Worm (Caenorhabditis elegans): ENCODE results near the gene F44B9.2.

The F44B9.2 gene

DNA sequence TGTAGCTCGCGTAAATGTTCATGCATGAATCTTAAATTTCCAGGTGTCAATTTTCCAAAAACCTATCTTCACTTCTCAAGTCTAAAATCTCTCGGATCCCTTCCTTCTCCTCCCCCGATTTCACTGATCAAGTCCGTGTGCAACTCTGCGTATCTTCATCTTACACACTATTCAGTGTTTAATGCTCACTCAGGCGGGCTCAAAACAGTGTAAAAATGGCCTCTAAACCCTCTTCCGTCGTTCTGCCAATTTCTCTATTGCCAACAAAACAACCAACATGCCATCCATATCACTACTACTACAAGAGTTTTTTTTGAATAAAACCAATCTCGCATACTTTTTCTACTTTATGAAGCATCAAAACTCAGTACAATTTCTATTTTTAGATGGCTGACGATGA, at the start of gene F44B9.2:
TSS of gene F44B9.2 (plus strand) at position 387 of the 400 bp plus-strand sequence.
- TF ChIP-seq him-1 (tag; optimal IDR thresholded peaks at IDR 0.05) = no peak
- no peak for TF ChIP-seq W03F9.2 (tag; optimal IDR thresholded peaks at IDR 0.05)
- TF ChIP-seq dao-5 (tag; optimal IDR thresholded peaks at IDR 0.05) = no peak

DNA sequence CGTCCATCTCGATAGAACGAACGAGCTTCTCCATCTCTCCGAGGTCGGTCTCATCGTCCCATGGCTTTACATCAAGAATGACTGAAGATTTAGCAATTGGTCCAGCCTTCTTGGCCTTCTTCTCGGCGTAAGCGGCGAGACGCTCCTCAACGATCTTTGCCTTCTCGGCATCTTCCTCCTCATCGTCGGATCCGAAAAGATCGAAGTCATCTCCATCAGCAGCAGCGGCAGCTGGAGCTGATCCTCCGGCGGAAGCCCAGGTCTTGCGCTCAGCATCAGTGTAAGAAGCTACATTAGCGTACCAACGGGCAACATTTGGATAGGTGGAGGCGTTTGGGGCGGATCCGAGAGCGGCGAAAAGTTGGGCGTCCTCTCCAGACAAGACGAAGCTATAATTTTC, 49.6 kb upstream of the F44B9.2 start:
- TF ChIP-seq him-1 (tag; optimal IDR thresholded peaks at IDR 0.05) (no peak), dao-5 (tag; optimal IDR thresholded peaks at IDR 0.05) (no peak), W03F9.2 (tag; optimal IDR thresholded peaks at IDR 0.05) (no peak)

DNA sequence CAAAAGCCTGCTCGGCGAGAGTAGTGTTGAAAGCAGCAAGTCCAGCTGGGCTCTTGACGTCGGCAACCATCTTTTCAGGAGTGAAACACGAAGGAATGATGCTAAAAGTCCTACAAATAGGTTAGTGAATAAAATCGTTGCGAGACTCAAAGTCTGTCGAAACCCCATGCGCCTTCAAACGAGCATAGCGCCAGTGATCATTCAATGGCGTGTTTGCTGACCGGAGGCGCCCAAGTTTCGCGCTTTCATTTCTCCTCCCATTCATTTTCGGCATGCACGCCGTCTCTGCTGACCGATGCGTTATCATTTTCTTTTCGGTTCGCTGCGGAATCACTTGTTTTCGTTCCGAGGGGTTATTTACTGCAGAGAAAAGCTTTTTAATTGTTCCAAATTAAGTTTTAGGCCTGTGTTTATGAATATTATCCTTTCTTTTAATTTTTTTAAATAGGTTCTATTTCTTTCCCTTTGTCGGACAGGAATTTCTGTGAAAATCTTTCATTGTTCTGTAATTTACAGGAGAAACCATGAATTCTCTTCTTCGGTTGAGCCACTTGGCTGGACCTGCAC, 49.0 kb upstream of the F44B9.2 start, which contains the start of the genes eef-1B.1 and aco-2:
TSS of gene eef-1B.1 (minus strand) at position 186 of the 567 bp plus-strand sequence.
TSS of gene aco-2 (plus strand) at position 517 of the 567 bp plus-strand sequence.
- peak; percentile 90 for TF ChIP-seq W03F9.2 (tag; optimal IDR thresholded peaks at IDR 0.05)
- peak; percentile 67 for TF ChIP-seq him-1 (tag; optimal IDR thresholded peaks at IDR 0.05)
- no peak for TF ChIP-seq dao-5 (tag; optimal IDR thresholded peaks at IDR 0.05)

ce11 chrIII:7973968-7974607, 48.2 kb upstream of the F44B9.2 start:
- TF ChIP-seq him-1 (tag; optimal IDR thresholded peaks at IDR 0.05) = no peak
- TF ChIP-seq W03F9.2 (tag; optimal IDR thresholded peaks at IDR 0.05) = no peak
- no peak for TF ChIP-seq dao-5 (tag; optimal IDR thresholded peaks at IDR 0.05)

DNA sequence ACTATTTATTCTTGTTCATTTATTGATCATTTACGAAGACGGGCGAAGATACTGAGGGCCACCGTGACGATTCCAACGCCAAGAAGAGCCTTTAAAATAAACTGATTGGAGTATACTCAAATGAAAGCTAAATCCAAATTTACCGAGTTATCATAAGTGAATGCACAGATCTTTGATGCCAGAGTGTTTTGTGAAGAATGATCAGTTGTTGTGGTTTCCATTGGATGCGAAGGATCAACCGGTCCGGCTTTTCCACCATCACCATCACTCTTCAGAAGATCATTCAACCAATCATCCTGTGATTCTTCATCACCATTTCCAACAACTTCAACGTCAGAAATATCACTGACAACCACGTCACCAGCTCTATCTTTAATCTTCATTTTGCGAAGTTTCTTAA, 45.0 kb upstream of the F44B9.2 start:
- TF ChIP-seq dao-5 (tag; optimal IDR thresholded peaks at IDR 0.05) (no peak), W03F9.2 (tag; optimal IDR thresholded peaks at IDR 0.05) (no peak), him-1 (tag; optimal IDR thresholded peaks at IDR 0.05) (no peak)

DNA sequence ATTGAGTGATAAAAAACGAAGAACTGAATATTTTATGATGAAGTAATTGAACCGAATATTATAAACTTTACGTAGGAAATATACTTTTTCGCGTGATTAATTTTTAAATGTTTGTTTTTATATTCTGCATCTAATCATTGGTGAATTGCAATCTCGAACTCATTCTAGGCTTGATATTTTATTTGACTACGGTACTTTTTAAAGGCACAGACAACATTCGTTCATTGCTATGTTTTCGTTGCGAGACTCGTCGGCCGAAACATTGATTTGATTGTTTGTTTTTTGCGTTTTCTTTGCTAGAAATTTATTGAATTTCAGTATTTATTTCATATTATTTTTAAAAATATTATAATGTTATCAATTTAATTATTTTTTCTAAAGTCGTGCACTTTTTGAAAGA, 44.5 kb upstream of the F44B9.2 start, which contains the start of gene C06G4.4:
TSS of gene C06G4.4 (minus strand) at position 36 of the 400 bp plus-strand sequence.
- TF ChIP-seq dao-5 (tag; optimal IDR thresholded peaks at IDR 0.05) (no peak), W03F9.2 (tag; optimal IDR thresholded peaks at IDR 0.05) (peak; percentile 16), him-1 (tag; optimal IDR thresholded peaks at IDR 0.05) (no peak)

DNA sequence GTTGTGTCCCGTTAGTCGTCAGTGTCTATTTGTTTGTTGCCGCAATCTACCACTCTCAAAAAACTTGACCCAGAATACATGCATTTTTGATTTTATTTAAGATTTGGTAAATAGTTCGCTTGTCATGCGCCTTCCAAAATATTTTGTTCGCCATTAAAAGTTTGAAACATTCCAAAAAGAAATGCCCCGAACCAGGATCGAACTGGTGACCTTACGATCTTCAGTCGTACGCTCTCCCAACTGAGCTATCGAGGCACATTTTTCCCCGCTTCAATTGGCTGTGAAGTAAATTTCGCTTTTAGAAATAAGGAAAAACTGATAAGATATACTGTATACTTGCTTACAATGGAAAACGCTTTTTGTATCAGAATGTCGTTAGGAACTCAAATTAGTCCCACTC, 44.0 kb upstream of the F44B9.2 start:
- no peak for TF ChIP-seq W03F9.2 (tag; optimal IDR thresholded peaks at IDR 0.05)
- TF ChIP-seq him-1 (tag; optimal IDR thresholded peaks at IDR 0.05) = no peak
- no peak for TF ChIP-seq dao-5 (tag; optimal IDR thresholded peaks at IDR 0.05)

ce11 chrIII:7978723-7979122, 43.5 kb upstream of the F44B9.2 start:
- no peak for TF ChIP-seq W03F9.2 (tag; optimal IDR thresholded peaks at IDR 0.05)
- no peak for TF ChIP-seq him-1 (tag; optimal IDR thresholded peaks at IDR 0.05)
- no peak for TF ChIP-seq dao-5 (tag; optimal IDR thresholded peaks at IDR 0.05)

ce11 chrIII:7979659-7980058, 42.6 kb upstream of the F44B9.2 start, which contains the start of gene clp-1:
Gene clp-1, plus strand, starts transcription at chrIII:7979959.
- no peak for TF ChIP-seq dao-5 (tag; optimal IDR thresholded peaks at IDR 0.05)
- TF ChIP-seq him-1 (tag; optimal IDR thresholded peaks at IDR 0.05) = no peak
- no peak for TF ChIP-seq W03F9.2 (tag; optimal IDR thresholded peaks at IDR 0.05)

ce11 chrIII:7981233-7981632, 41.0 kb upstream of the F44B9.2 start:
- TF ChIP-seq dao-5 (tag; optimal IDR thresholded peaks at IDR 0.05) (no peak), W03F9.2 (tag; optimal IDR thresholded peaks at IDR 0.05) (no peak), him-1 (tag; optimal IDR thresholded peaks at IDR 0.05) (no peak)

ce11 chrIII:7981938-7982337, 40.3 kb upstream of the F44B9.2 start:
- no peak for TF ChIP-seq W03F9.2 (tag; optimal IDR thresholded peaks at IDR 0.05)
- no peak for TF ChIP-seq dao-5 (tag; optimal IDR thresholded peaks at IDR 0.05)

- TF ChIP-seq W03F9.2 (tag; optimal IDR thresholded peaks at IDR 0.05) = peak; percentile 20
- no peak for TF ChIP-seq dao-5 (tag; optimal IDR thresholded peaks at IDR 0.05)
Measured at ce11 chrIII:7986585-7987171, 35.6 kb upstream of the F44B9.2 start, which contains the start of gene hrpk-2. Gene hrpk-2, plus strand, starts transcription at chrIII:7987121.

ce11 chrIII:7996353-7996752, 25.9 kb upstream of the F44B9.2 start, which contains the start of gene npr-17:
Gene npr-17, minus strand, starts transcription at chrIII:7996453.
- TF ChIP-seq dao-5 (tag; optimal IDR thresholded peaks at IDR 0.05) = no peak
- no peak for TF ChIP-seq him-1 (tag; optimal IDR thresholded peaks at IDR 0.05)
- no peak for TF ChIP-seq W03F9.2 (tag; optimal IDR thresholded peaks at IDR 0.05)

DNA sequence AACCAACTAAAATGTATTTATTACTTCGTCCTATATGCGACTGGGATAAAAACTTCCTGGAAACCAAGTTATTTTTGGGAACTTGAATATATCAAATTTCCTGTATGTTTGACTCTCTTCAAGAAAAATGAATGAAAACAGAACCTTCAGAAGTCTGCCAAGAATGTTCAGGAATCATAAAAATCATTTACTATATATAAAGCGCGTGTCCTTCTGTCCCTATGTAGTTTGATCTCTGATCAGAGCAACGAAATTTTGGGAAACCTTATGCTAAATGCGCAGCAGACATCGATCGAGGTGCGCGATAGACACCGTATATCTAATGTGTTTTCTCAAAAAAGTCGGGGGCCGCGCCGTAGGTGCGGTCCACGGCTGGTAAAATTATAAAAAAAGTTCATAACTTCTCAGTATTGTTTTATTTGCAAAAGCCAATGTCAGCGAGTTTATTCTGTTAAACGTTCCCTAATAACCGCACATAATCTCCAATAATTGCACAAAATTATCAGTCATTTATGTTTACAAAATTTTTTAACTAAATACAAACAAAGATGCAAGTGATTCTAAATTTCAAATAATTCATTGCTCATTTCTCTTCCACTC, 24.7 kb upstream of the F44B9.2 start:
- no peak for TF ChIP-seq dao-5 (tag; optimal IDR thresholded peaks at IDR 0.05)
- no peak for TF ChIP-seq W03F9.2 (tag; optimal IDR thresholded peaks at IDR 0.05)
- no peak for TF ChIP-seq him-1 (tag; optimal IDR thresholded peaks at IDR 0.05)
